Fruit fly (Drosophila melanogaster) whole organism, embryonic: Measurements from ENCODE around the gene HtrA2.

ENCODE experiments used
- Bdp1 ChIP-seq: fragments of 200-800 bp; sonication (Bioruptor generic); optimal IDR thresholded peaks from 3 replicates; lab custom pipeline; 2016; ENCODE audit warnings: missing biosample characterization, missing genetic modification characterization
- BtbVII ChIP-seq: fragments of 200-800 bp; sonication (Bioruptor generic); optimal IDR thresholded peaks from 3 replicates; lab custom pipeline; 2017; ENCODE audit warnings: missing biosample characterization, mild to moderate bottlenecking, missing genetic modification characterization
- CG11398 ChIP-seq: fragments of 200-800 bp; sonication (Bioruptor generic); optimal IDR thresholded peaks from 2 replicates; lab custom pipeline; 2016; ENCODE audit warnings: missing biosample characterization, missing genetic modification characterization
- CG11456 ChIP-seq: fragments of 200-800 bp; sonication (Bioruptor generic); IDR thresholded peaks from 3 replicates; pipeline ENCODE4 v1.3.6; 2022; ENCODE audit warnings: missing biosample characterization, missing genetic modification characterization
- CG12299 ChIP-seq: fragments of 200-800 bp; sonication (Bioruptor generic); optimal IDR thresholded peaks from 2 replicates; lab custom pipeline; 2018; ENCODE audit warnings: missing biosample characterization, mild to moderate bottlenecking, missing genetic modification characterization
- CG15073 ChIP-seq: fragments of 200-800 bp; sonication (Bioruptor generic); optimal IDR thresholded peaks from 2 replicates; lab custom pipeline; 2016; ENCODE audit warnings: missing biosample characterization, missing genetic modification characterization
- CG15601 ChIP-seq: fragments of 200-800 bp; sonication (Bioruptor generic); optimal IDR thresholded peaks from 3 replicates; lab custom pipeline; 2019; ENCODE audit warnings: missing biosample characterization, mild to moderate bottlenecking, missing genetic modification characterization, moderate library complexity
- CG16779 ChIP-seq: fragments of 200-800 bp; sonication (Bioruptor generic); IDR thresholded peaks from 2 replicates; pipeline ENCODE4 v1.3.6; 2022; ENCODE audit warnings: missing biosample characterization, missing genetic modification characterization
- CG17361 ChIP-seq: fragments of 200-800 bp; sonication (Bioruptor generic); IDR thresholded peaks from 3 replicates; pipeline ENCODE4 v1.3.6; 2022; ENCODE audit warnings: missing biosample characterization, missing genetic modification characterization
- CG2889 ChIP-seq: fragments of 200-800 bp; sonication (Bioruptor generic); IDR thresholded peaks from 3 replicates; pipeline ENCODE4 v1.3.6; 2022; ENCODE audit warnings: missing biosample characterization, missing genetic modification characterization
- CG30020 ChIP-seq: fragments of 200-800 bp; optimal IDR thresholded peaks from 2 replicates; lab custom pipeline; 2019; ENCODE audit warnings: missing biosample characterization, mild to moderate bottlenecking, missing genetic modification characterization, moderate library complexity
- CG3847 ChIP-seq: fragments of 200-800 bp; sonication (Bioruptor generic); IDR thresholded peaks from 2 replicates; pipeline ENCODE4 v1.3.6; 2022; ENCODE audit warnings: missing biosample characterization, missing genetic modification characterization
- CG5953 ChIP-seq: fragments of 200-800 bp; sonication (Bioruptor generic); IDR thresholded peaks from 2 replicates; pipeline ENCODE4 v1.3.6; 2022; ENCODE audit warnings: missing biosample characterization, missing genetic modification characterization
- CG6254 ChIP-seq: fragments of 200-800 bp; sonication (Bioruptor generic); optimal IDR thresholded peaks from 3 replicates; lab custom pipeline; 2017; ENCODE audit warnings: mild to moderate bottlenecking, missing biosample characterization, missing genetic modification reagents, missing genetic modification characterization
- CG6654 ChIP-seq: fragments of 200-800 bp; sonication (Bioruptor generic); optimal IDR thresholded peaks from 2 replicates; lab custom pipeline; 2017; ENCODE audit warnings: missing biosample characterization, mild to moderate bottlenecking, missing genetic modification characterization
- CG7745 ChIP-seq: fragments of 200-800 bp; sonication (Bioruptor generic); optimal IDR thresholded peaks from 2 replicates; lab custom pipeline; 2018; ENCODE audit warnings: missing biosample characterization, mild to moderate bottlenecking, missing genetic modification characterization, moderate library complexity
- CG7928 ChIP-seq: fragments of 200-800 bp; sonication (Bioruptor generic); optimal IDR thresholded peaks from 2 replicates; lab custom pipeline; 2017; ENCODE audit warnings: missing biosample characterization, mild to moderate bottlenecking, missing genetic modification characterization
- CG7963 ChIP-seq: fragments of 200-800 bp; sonication (Bioruptor generic); IDR thresholded peaks from 3 replicates; pipeline ENCODE4 v1.3.6; 2022; ENCODE audit warnings: missing biosample characterization, missing genetic modification characterization; ENCODE audit not compliant: partially characterized antibody
- CG8388 ChIP-seq: fragments of 200-800 bp; sonication (Bioruptor generic); optimal IDR thresholded peaks from 2 replicates; lab custom pipeline; 2019; ENCODE audit warnings: missing biosample characterization, mild to moderate bottlenecking, missing genetic modification characterization, moderate library complexity
- CG8944 ChIP-seq: fragments of 200-800 bp; sonication (Bioruptor generic); optimal IDR thresholded peaks from 3 replicates; lab custom pipeline; 2016; ENCODE audit warnings: missing biosample characterization, missing genetic modification characterization
- CG9727 ChIP-seq: fragments of 200-800 bp; sonication (Bioruptor generic); optimal IDR thresholded peaks from 3 replicates; lab custom pipeline; 2017; ENCODE audit warnings: missing biosample characterization, mild to moderate bottlenecking, missing genetic modification characterization
- Dbx ChIP-seq: fragments of 200-800 bp; sonication (Bioruptor generic); IDR thresholded peaks from 3 replicates; pipeline ENCODE4 v1.3.6; 2022; ENCODE audit warnings: missing biosample characterization, missing genetic modification characterization
- Dip3 ChIP-seq: fragments of 200-800 bp; sonication (Bioruptor generic); optimal IDR thresholded peaks from 3 replicates; lab custom pipeline; 2016; ENCODE audit warnings: missing biosample characterization, missing genetic modification characterization
- Dp ChIP-seq: fragments of 200-800 bp; sonication (Bioruptor generic); optimal IDR thresholded peaks from 2 replicates; lab custom pipeline; 2018; ENCODE audit warnings: missing biosample characterization, mild to moderate bottlenecking, missing genetic modification characterization, moderate library complexity
- Fer3 ChIP-seq: fragments of 200-800 bp; sonication (Bioruptor generic); optimal IDR thresholded peaks from 2 replicates; lab custom pipeline; 2018; ENCODE audit warnings: missing biosample characterization, mild to moderate bottlenecking, missing genetic modification characterization, moderate library complexity
- Jarid2 ChIP-seq: fragments of 200-800 bp; sonication (Bioruptor generic); optimal IDR thresholded peaks from 3 replicates; lab custom pipeline; 2017; ENCODE audit warnings: mild to moderate bottlenecking, missing biosample characterization, missing genetic modification reagents, missing genetic modification characterization
- Max ChIP-seq: fragments of 200-800 bp; sonication (Bioruptor generic); optimal IDR thresholded peaks from 2 replicates; lab custom pipeline; 2016; ENCODE audit warnings: missing biosample characterization, mild to moderate bottlenecking, missing genetic modification characterization
- NFAT ChIP-seq: fragments of 200-800 bp; sonication (Bioruptor generic); IDR thresholded peaks from 2 replicates; pipeline ENCODE4 v1.3.6; 2022; ENCODE audit warnings: missing biosample characterization, missing genetic modification characterization
- Sox100B ChIP-seq: fragments of 200-800 bp; sonication (Bioruptor generic); optimal IDR thresholded peaks from 3 replicates; lab custom pipeline; 2018; ENCODE audit warnings: missing biosample characterization, mild to moderate bottlenecking, missing genetic modification characterization
- abd-A ChIP-seq: fragments of 200-800 bp; sonication (Bioruptor generic); optimal IDR thresholded peaks from 3 replicates; lab custom pipeline; 2019; ENCODE audit warnings: missing biosample characterization, mild to moderate bottlenecking, missing genetic modification characterization, moderate library complexity
- ap ChIP-seq: fragments of 200-800 bp; sonication (Bioruptor generic); IDR thresholded peaks from 2 replicates; pipeline ENCODE4 v1.3.6; 2022; ENCODE audit warnings: missing biosample characterization, missing genetic modification characterization
- ash1 ChIP-seq: fragments of 200-800 bp; sonication (Bioruptor generic); optimal IDR thresholded peaks from 2 replicates; lab custom pipeline; 2018; ENCODE audit warnings: missing biosample characterization, mild to moderate bottlenecking, missing genetic modification characterization
- bcd ChIP-seq: fragments of 200-800 bp; sonication (Bioruptor generic); optimal IDR thresholded peaks from 2 replicates; lab custom pipeline; 2017; ENCODE audit warnings: missing biosample characterization, mild to moderate bottlenecking, missing genetic modification characterization
- danr ChIP-seq: fragments of 200-800 bp; sonication (Bioruptor generic); IDR thresholded peaks from 2 replicates; pipeline ENCODE4 v1.3.6; 2022; ENCODE audit warnings: missing biosample characterization, missing genetic modification characterization
- dati ChIP-seq: fragments of 200-800 bp; sonication (Bioruptor generic); IDR thresholded peaks from 2 replicates; pipeline ENCODE4 v1.3.6; 2022; ENCODE audit warnings: missing biosample characterization, missing genetic modification characterization
- dmrt99B ChIP-seq: fragments of 200-800 bp; sonication (Bioruptor generic); optimal IDR thresholded peaks from 2 replicates; lab custom pipeline; 2018; ENCODE audit warnings: missing biosample characterization, mild to moderate bottlenecking, missing genetic modification characterization, moderate library complexity
- esg ChIP-seq: fragments of 200-800 bp; sonication (Bioruptor generic); conservative IDR thresholded peaks from 2 replicates; pipeline ENCODE4 v1.3.6; 2022; ENCODE audit warnings: missing biosample characterization, missing genetic modification characterization
- gsb-n ChIP-seq: fragments of 200-800 bp; sonication (Bioruptor generic); optimal IDR thresholded peaks from 3 replicates; lab custom pipeline; 2018; ENCODE audit warnings: missing biosample characterization, mild to moderate bottlenecking, missing genetic modification characterization
- inv ChIP-seq: fragments of 200-800 bp; sonication (Bioruptor generic); IDR thresholded peaks from 2 replicates; pipeline ENCODE4 v1.3.6; 2022; ENCODE audit warnings: missing biosample characterization, missing genetic modification characterization; ENCODE audit not compliant: partially characterized antibody
- jing ChIP-seq: fragments of 200-800 bp; sonication (Bioruptor generic); optimal IDR thresholded peaks from 2 replicates; lab custom pipeline; 2018; ENCODE audit warnings: missing biosample characterization, mild to moderate bottlenecking, missing genetic modification characterization
- p53 ChIP-seq: fragments of 200-800 bp; sonication (Bioruptor generic); optimal IDR thresholded peaks from 2 replicates; lab custom pipeline; 2016; ENCODE audit warnings: missing biosample characterization, missing genetic modification characterization
- pita ChIP-seq: fragments of 200-800 bp; sonication (Bioruptor generic); optimal IDR thresholded peaks from 2 replicates; lab custom pipeline; 2017; ENCODE audit warnings: missing biosample characterization, mild to moderate bottlenecking, missing genetic modification characterization
- schlank ChIP-seq: fragments of 200-800 bp; sonication (Bioruptor generic); optimal IDR thresholded peaks from 2 replicates; lab custom pipeline; 2018; ENCODE audit warnings: missing biosample characterization, mild to moderate bottlenecking, missing genetic modification characterization
- sens-2 ChIP-seq: fragments of 200-800 bp; sonication (Bioruptor generic); IDR thresholded peaks from 2 replicates; pipeline ENCODE4 v1.3.6; 2022; ENCODE audit warnings: missing biosample characterization, missing genetic modification characterization
- sisA ChIP-seq: fragments of 200-800 bp; sonication (Bioruptor generic); IDR thresholded peaks from 2 replicates; pipeline ENCODE4 v1.3.6; 2022; ENCODE audit warnings: missing biosample characterization, missing genetic modification characterization
- sob ChIP-seq: fragments of 200-800 bp; sonication (Bioruptor generic); IDR thresholded peaks from 2 replicates; pipeline ENCODE4 v1.3.6; 2022; ENCODE audit warnings: missing biosample characterization, missing genetic modification characterization
- tio ChIP-seq: fragments of 200-800 bp; sonication (Bioruptor generic); optimal IDR thresholded peaks from 2 replicates; lab custom pipeline; 2017; ENCODE audit warnings: missing biosample characterization, missing genetic modification characterization, inconsistent platforms
- tll ChIP-seq, 2 experiments: fragments of 200-800 bp in 1 of 2; fragments of >200 bp in 1 of 2; sonication (Bioruptor generic) in 1 of 2; optimal IDR thresholded peaks; 2 replicates each; lab custom pipeline; 2017 to 2019; ENCODE audit warnings: missing biosample characterization in 2 of 2, missing genetic modification characterization in 2 of 2, mild to moderate bottlenecking in 1 of 2, moderate library complexity in 1 of 2
- z ChIP-seq: fragments of 200-800 bp; sonication (Bioruptor generic); IDR thresholded peaks from 3 replicates; pipeline ENCODE4 v1.3.6; 2022; ENCODE audit warnings: missing biosample characterization, missing genetic modification characterization
- zfh2 ChIP-seq: fragments of 200-800 bp; sonication (Bioruptor generic); optimal IDR thresholded peaks from 2 replicates; lab custom pipeline; 2016; ENCODE audit warnings: missing biosample characterization, missing genetic modification characterization

The HtrA2 gene

DNA sequence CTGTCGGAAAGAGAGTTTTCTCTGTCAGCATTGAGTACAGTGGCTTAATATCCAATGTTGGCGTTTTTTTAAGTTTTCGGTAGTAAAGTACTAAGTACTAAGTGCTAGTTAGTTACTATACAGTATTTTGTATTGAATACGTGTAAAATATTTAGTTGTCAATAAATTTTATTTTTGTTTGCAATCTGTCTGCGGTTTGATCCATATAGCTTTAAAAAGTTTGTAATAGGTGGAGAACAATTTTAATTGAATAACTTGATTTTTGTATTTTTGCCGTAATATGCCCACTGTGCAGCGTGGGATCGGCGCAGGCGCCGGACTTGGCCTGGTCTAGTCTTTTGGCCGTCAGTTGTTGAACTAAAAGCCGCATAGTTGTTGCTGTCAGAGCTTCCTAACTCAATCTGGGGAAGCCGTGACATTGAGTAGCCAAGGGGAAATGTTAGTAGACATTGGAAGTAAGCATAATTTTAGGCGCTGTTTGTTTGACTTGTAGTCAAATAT lies 46.9 kb upstream of the HtrA2 start (continued):
- no peak for TF ChIP-seq pita
- TF ChIP-seq CG16779 (GFP tag; lab: Robert Waterston, UW), result peak; percentile 72; the same call in 1 of the 2 replicates
- TF ChIP-seq BtbVII, result peak; percentile 92
- TF ChIP-seq Dip3 (GFP tag; lab: Kevin White, UChicago), result peak; percentile 83
- TF ChIP-seq tll (GFP tag; optimal IDR thresholded peaks at IDR 0.05; lab: Kevin White, UChicago), result no peak
- peak; percentile 90 for TF ChIP-seq tio (GFP tag; lab: Kevin White, UChicago)
- no peak for TF ChIP-seq CG7745
- TF ChIP-seq inv (GFP tag; lab: Robert Waterston, UW), result no peak
- peak; percentile 91 for TF ChIP-seq CG8388 (GFP tag; lab: Kevin White, UChicago)
- 0 out of 3 replicates have a peak, but pooled peaks have one; percentile 41 for TF ChIP-seq z (GFP tag; lab: Robert Waterston, UW)
- TF ChIP-seq CG30020 (tag; lab: Kevin White, UChicago), result peak; percentile 48
- TF ChIP-seq p53 (GFP tag; lab: Kevin White, UChicago), result peak; percentile 67
- peak; percentile 88 for TF ChIP-seq CG12299 (tag; lab: Kevin White, UChicago)
- peak; percentile 85 for TF ChIP-seq CG6254 (GFP tag; lab: Kevin White, UChicago)
- peak; percentile 91 for TF ChIP-seq Fer3 (tag; lab: Kevin White, UChicago)
- TF ChIP-seq Bdp1 (GFP tag; lab: Kevin White, UChicago), result peak; percentile 69
- peak; percentile 82 for TF ChIP-seq CG5953 (GFP tag; lab: Robert Waterston, UW)
- peak; percentile 60 for TF ChIP-seq sens-2 (GFP tag; lab: Robert Waterston, UW)
- peak; percentile 79 for TF ChIP-seq schlank (tag; lab: Kevin White, UChicago)
- TF ChIP-seq Jarid2 (GFP tag; lab: Kevin White, UChicago), result peak; percentile 62
- TF ChIP-seq abd-A (tag; lab: Kevin White, UChicago), result peak; percentile 80
- TF ChIP-seq CG15601 (tag; lab: Kevin White, UChicago), result peak; percentile 81
- peak; percentile 96 for TF ChIP-seq dmrt99B
- TF ChIP-seq CG17361 (GFP tag; lab: Robert Waterston, UW), result peak; percentile 95
- TF ChIP-seq dati, result peak; percentile 50; the same call in 1 of the 2 replicates
- peak; percentile 81 for TF ChIP-seq CG3847 (GFP tag; lab: Robert Waterston, UW)
- TF ChIP-seq danr (GFP tag; lab: Robert Waterston, UW), result peak; percentile 68
- TF ChIP-seq CG6654 (GFP tag; lab: Kevin White, UChicago), result peak; percentile 76
- peak; percentile 91 for TF ChIP-seq CG9727 (GFP tag; lab: Kevin White, UChicago)
- peak; percentile 86 for TF ChIP-seq zfh2 (GFP tag; lab: Kevin White, UChicago)
- 0 out of 3 replicates have a peak, but pooled peaks have one; percentile 18 for TF ChIP-seq CG2889 (GFP tag; lab: Robert Waterston, UW)
- TF ChIP-seq Max (GFP tag; lab: Kevin White, UChicago), result peak; percentile 88
- no peak for TF ChIP-seq CG7963 (GFP tag; lab: Robert Waterston, UW)
- TF ChIP-seq sisA (GFP tag; lab: Robert Waterston, UW), result peak; percentile 88
- peak; percentile 84 for TF ChIP-seq gsb-n
- peak; percentile 82 for TF ChIP-seq esg (GFP tag; lab: Robert Waterston, UW)
- TF ChIP-seq Dp (GFP tag; lab: Kevin White, UChicago), result no peak
- TF ChIP-seq Dbx (GFP tag; lab: Robert Waterston, UW), result peak; percentile 88
- TF ChIP-seq ap, result peak; percentile 66; the same call in 1 of the 2 replicates
- TF ChIP-seq bcd (GFP tag; lab: Kevin White, UChicago), result peak; percentile 94
- TF ChIP-seq CG8944 (GFP tag; lab: Kevin White, UChicago), result peak; percentile 76
- TF ChIP-seq CG11398, result peak; percentile 77
- peak; percentile 73 for TF ChIP-seq CG7928 (GFP tag; lab: Kevin White, UChicago)
- peak; percentile 77 for TF ChIP-seq NFAT (GFP tag; lab: Robert Waterston, UW)
- peak; percentile 97 for TF ChIP-seq Sox100B (GFP tag; lab: Kevin White, UChicago)
- TF ChIP-seq CG15073 (GFP tag; lab: Kevin White, UChicago), result no peak
- peak; percentile 52 for TF ChIP-seq ash1 (GFP tag; lab: Kevin White, UChicago)
- peak; percentile 86 for TF ChIP-seq sob
- TF ChIP-seq CG11456 (GFP tag; lab: Robert Waterston, UW), result peak; percentile 83
- TF ChIP-seq jing, result peak; percentile 80
